Worm (Caenorhabditis elegans) whole organism, L4/young adult: ENCODE measurements around the gene rnp-2.

Experiments used
- W03F9.2 ChIP-seq: fragments of 150-350 bp; optimal IDR thresholded peaks from 2 replicates; lab custom pipeline; 2014; ENCODE audit warnings: missing biosample characterization, missing genetic modification characterization
- dao-5 ChIP-seq: sonication (generic microtip); optimal IDR thresholded peaks from 2 replicates; lab custom pipeline; 2016; ENCODE audit warnings: missing genotype, missing genetic modification characterization, moderate library complexity, missing compliant biosample characterization

ce11 chrIV:4137472-4137871 lies 34.4 kb upstream of the rnp-2 start, which contains the start of gene F49F1.9:
- TF ChIP-seq W03F9.2: no peak
- no peak for TF ChIP-seq dao-5 (tag; lab: Kevin White, UChicago)
